Worm (Caenorhabditis elegans): ENCODE measurements around the gene tth-1.

DNA sequence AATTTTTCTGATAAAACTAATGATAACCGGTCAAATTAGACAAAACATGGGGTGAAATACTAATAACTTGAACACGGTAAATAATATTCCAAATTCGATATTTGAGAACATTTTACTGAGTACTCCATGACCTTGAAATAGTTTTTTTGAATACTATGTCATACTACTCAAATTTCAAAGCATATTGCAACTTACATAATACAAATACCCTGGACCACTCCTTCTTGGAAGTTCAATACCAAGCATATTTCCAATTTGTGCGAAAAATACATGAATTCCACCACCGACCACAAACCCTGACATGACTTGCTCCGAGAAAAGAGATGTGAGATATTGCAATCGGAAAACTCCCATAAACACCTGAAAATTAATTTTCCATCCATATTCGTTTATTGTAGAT, 16.7 kb downstream of the tth-1 start:
- TF ChIP-seq dmd-8 (GFP tag; IDR thresholded peaks at IDR 0.05) (no peak), F49E8.2 (tag; optimal IDR thresholded peaks at IDR 0.05; ENCODE audit: borderline replicate concordance) (no peak), hmg-1.1 (GFP tag; IDR thresholded peaks at IDR 0.05) (no peak), nhr-41 (GFP tag; IDR thresholded peaks at IDR 0.05) (no peak), mep-1 (tag; optimal IDR thresholded peaks at IDR 0.05) (no peak), rbr-2 (tag; optimal IDR thresholded peaks at IDR 0.05) (no peak), spr-3 (GFP tag; optimal IDR thresholded peaks at IDR 0.05) (no peak), hlh-11 (tag; optimal IDR thresholded peaks at IDR 0.05) (no peak), pha-4 (GFP tag; IDR thresholded peaks at IDR 0.05) (no peak), pha-4 (tag; optimal IDR thresholded peaks at IDR 0.05) (no peak)
